Worm (Caenorhabditis elegans): ENCODE results near the gene pqn-13.

pqn-13 gene

ce11 chrV:5668968-5669367, 6.9 kb downstream of the pqn-13 start:
- TF ChIP-seq lin-39 (tag; optimal IDR thresholded peaks at IDR 0.05) (no peak), unc-62 (GFP tag; optimal IDR thresholded peaks at IDR 0.05 in 1 of 2) (peak in 1 of 2 experiments; percentile 55), unc-62 (tag; optimal IDR thresholded peaks at IDR 0.05) (no peak)

- TF ChIP-seq tra-1 (GFP tag; IDR thresholded peaks at IDR 0.05): peak; percentile 83
- no peak for TF ChIP-seq ces-1 (GFP tag; optimal IDR thresholded peaks at IDR 0.05)
- TF ChIP-seq aha-1 (tag): peak; percentile 71
- TF ChIP-seq ZK337.2 (GFP tag; IDR thresholded peaks at IDR 0.05): 0 out of 2 replicates have a peak, but pooled peaks have one; percentile 43
- TF ChIP-seq skn-1 (tag; optimal IDR thresholded peaks at IDR 0.05): no peak
- no peak for TF ChIP-seq ceh-44 (GFP tag; IDR thresholded peaks at IDR 0.05)
- no peak for TF ChIP-seq egl-27 (tag; optimal IDR thresholded peaks at IDR 0.05)
- no peak for TF ChIP-seq snpc-4 (tag; optimal IDR thresholded peaks at IDR 0.05)
- TF ChIP-seq hif-1 (tag; optimal IDR thresholded peaks at IDR 0.05): peak in 1 of 2 experiments; percentile 47
- TF ChIP-seq ztf-7 (tag; optimal IDR thresholded peaks at IDR 0.05): no peak
- TF ChIP-seq ztf-11 (tag; optimal IDR thresholded peaks at IDR 0.05): no peak
- no peak for TF ChIP-seq ZK546.5 (tag; optimal IDR thresholded peaks at IDR 0.05)
- TF ChIP-seq madf-5 (GFP tag; IDR thresholded peaks at IDR 0.05): peak; percentile 68 to 100; a peak in 3 of 4 replicates
- no peak for TF ChIP-seq nhr-76 (tag; optimal IDR thresholded peaks at IDR 0.05)
- peak; percentile 84; the same call in 1 of the 2 replicates for TF ChIP-seq zip-11 (GFP tag; IDR thresholded peaks at IDR 0.05)
- TF ChIP-seq egl-43 (GFP tag; IDR thresholded peaks at IDR 0.05): peak; percentile 86
- peak; percentile 56 for TF ChIP-seq nhr-102 (tag; optimal IDR thresholded peaks at IDR 0.05)
- TF ChIP-seq lin-29 (GFP tag; IDR thresholded peaks at IDR 0.05): peak; percentile 76
- TF ChIP-seq mxl-3 (GFP tag; optimal IDR thresholded peaks at IDR 0.05): no peak
- TF ChIP-seq dmd-6 (GFP tag; IDR thresholded peaks at IDR 0.05): peak; percentile 29
- peak; percentile 47; the same call in 1 of the 2 replicates for TF ChIP-seq saeg-2 (GFP tag; IDR thresholded peaks at IDR 0.05)
- TF ChIP-seq madf-9 (GFP tag; conservative IDR thresholded peaks at IDR 0.05): peak; percentile 66
- peak; percentile 14 for TF ChIP-seq hlh-30 (tag; optimal IDR thresholded peaks at IDR 0.05; ENCODE audit: insufficient read depth)
- TF ChIP-seq daf-16 (GFP tag; optimal IDR thresholded peaks at IDR 0.05): peak in 1 of 2 experiments; percentile 72
- TF ChIP-seq daf-16 (tag; optimal IDR thresholded peaks at IDR 0.05): no peak
- no peak for TF ChIP-seq ceh-62 (tag; optimal IDR thresholded peaks at IDR 0.05)
- no peak for TF ChIP-seq mdl-1 (tag; optimal IDR thresholded peaks at IDR 0.05)
- 0 out of 2 replicates have a peak, but pooled peaks have one; percentile 64 for TF ChIP-seq tag-97 (GFP tag; IDR thresholded peaks at IDR 0.05)
- TF ChIP-seq fos-1 (tag; optimal IDR thresholded peaks at IDR 0.05): no peak
- 0 out of 2 replicates have a peak, but pooled peaks have one; percentile 25 for TF ChIP-seq mxl-2 (GFP tag; conservative IDR thresholded peaks at IDR 0.05)
- TF ChIP-seq nhr-48 (tag; optimal IDR thresholded peaks at IDR 0.05): peak; percentile 57
- no peak for TF ChIP-seq daf-8 (GFP tag; IDR thresholded peaks at IDR 0.05)
- TF ChIP-seq Y48G9A.11 (GFP tag; IDR thresholded peaks at IDR 0.05): peak; percentile 87
- no peak for TF ChIP-seq dve-1 (tag; optimal IDR thresholded peaks at IDR 0.05; ENCODE audit: insufficient read depth)
- TF ChIP-seq unc-39 (tag; optimal IDR thresholded peaks at IDR 0.05): no peak
- TF ChIP-seq sdz-12 (GFP tag; optimal IDR thresholded peaks at IDR 0.05): peak; percentile 63
- TF ChIP-seq T20F7.1 (GFP tag; optimal IDR thresholded peaks at IDR 0.05): no peak
- TF ChIP-seq nhr-28 (tag; optimal IDR thresholded peaks at IDR 0.05): no peak
- peak; percentile 19 for TF ChIP-seq rbr-2 (tag; optimal IDR thresholded peaks at IDR 0.05)
- no peak for TF ChIP-seq lsy-2 (tag; optimal IDR thresholded peaks at IDR 0.05)
- TF ChIP-seq attf-4 (tag; optimal IDR thresholded peaks at IDR 0.05): no peak
- peak; percentile 99 for TF ChIP-seq Y105C5A.15 (GFP tag; IDR thresholded peaks at IDR 0.05)
- no peak for TF ChIP-seq zip-2 (tag; optimal IDR thresholded peaks at IDR 0.05)
- TF ChIP-seq ctbp-1 (GFP tag; IDR thresholded peaks at IDR 0.05): peak; percentile 85
- no peak for TF ChIP-seq pqm-1 (tag; optimal IDR thresholded peaks at IDR 0.05)
- no peak for TF ChIP-seq jun-1 (tag; optimal IDR thresholded peaks at IDR 0.05)
- peak; percentile 84 for TF ChIP-seq dmd-8 (GFP tag; IDR thresholded peaks at IDR 0.05)
- TF ChIP-seq lin-38 (GFP tag; IDR thresholded peaks at IDR 0.05): peak; percentile 85
Observed at ce11 chrV:5667337-5667736, 8.6 kb downstream of the pqn-13 start.
